Worm (Caenorhabditis elegans) whole organism, late embryonic: ENCODE measurements around the gene sop-2.

ENCODE experiments used
- K02D7.2 ChIP-seq: sonication (generic microtip); optimal IDR thresholded peaks from 2 replicates; lab custom pipeline; 2017; ENCODE audit warnings: mild to moderate bottlenecking, missing genetic modification characterization, missing compliant biosample characterization
- T23F11.4 ChIP-seq: fragments of 200-800 bp; sonication (Bioruptor generic); optimal IDR thresholded peaks from 2 replicates; lab custom pipeline; 2018; ENCODE audit warnings: mild to moderate bottlenecking, missing genetic modification characterization, missing compliant biosample characterization
- ahr-1 ChIP-seq: sonication (generic microtip); optimal IDR thresholded peaks from 2 replicates; lab custom pipeline; 2016; ENCODE audit warnings: missing genetic modification characterization, missing compliant biosample characterization
- ama-1 ChIP-seq: fragments of 150-350 bp; optimal IDR thresholded peaks from 2 replicates; lab custom pipeline; 2014
- ceh-14 ChIP-seq: sonication (generic microtip); optimal IDR thresholded peaks from 2 replicates; lab custom pipeline; 2016; ENCODE audit warnings: missing genotype, missing genetic modification characterization, missing compliant biosample characterization
- ceh-19 ChIP-seq: fragments of 200-800 bp; sonication (Bioruptor generic); optimal IDR thresholded peaks from 2 replicates; lab custom pipeline; 2018; ENCODE audit warnings: mild to moderate bottlenecking, missing genetic modification characterization, missing compliant biosample characterization
- ceh-2 ChIP-seq: sonication (generic microtip); optimal IDR thresholded peaks from 2 replicates; lab custom pipeline; 2016; ENCODE audit warnings: missing genotype, missing genetic modification characterization, missing compliant biosample characterization
- ceh-48 ChIP-seq: sonication (generic microtip); optimal IDR thresholded peaks from 2 replicates; lab custom pipeline; 2016; ENCODE audit warnings: missing genetic modification characterization, inconsistent platforms, missing compliant biosample characterization
- ceh-9 ChIP-seq: sonication (generic microtip); optimal IDR thresholded peaks from 2 replicates; lab custom pipeline; 2016; ENCODE audit warnings: mild to moderate bottlenecking, missing genetic modification characterization, inconsistent platforms, missing compliant biosample characterization
- che-1 ChIP-seq: sonication (generic microtip); optimal IDR thresholded peaks from 2 replicates; lab custom pipeline; 2016; ENCODE audit warnings: mild to moderate bottlenecking, missing genetic modification characterization, missing compliant biosample characterization
- dmd-4 ChIP-seq: sonication (generic microtip); optimal IDR thresholded peaks from 2 replicates; lab custom pipeline; 2016; ENCODE audit warnings: borderline replicate concordance, missing genetic modification characterization, missing compliant biosample characterization
- dve-1 ChIP-seq: sonication (generic microtip); optimal IDR thresholded peaks from 2 replicates; lab custom pipeline; 2017; ENCODE audit warnings: antibody characterized with exemption, mild to moderate bottlenecking, missing genetic modification characterization, missing compliant biosample characterization
- elt-2 ChIP-seq: sonication (generic microtip); optimal IDR thresholded peaks from 2 replicates; lab custom pipeline; 2016; ENCODE audit warnings: missing genetic modification reagents, missing genetic modification characterization, missing compliant biosample characterization
- elt-4 ChIP-seq: sonication (generic microtip); optimal IDR thresholded peaks from 2 replicates; lab custom pipeline; 2016; ENCODE audit warnings: missing genetic modification characterization, missing compliant biosample characterization
- ets-4 ChIP-seq: sonication (generic microtip); optimal IDR thresholded peaks from 2 replicates; lab custom pipeline; 2016; ENCODE audit warnings: missing genetic modification characterization, missing compliant biosample characterization
- eyg-1 ChIP-seq: sonication (generic microtip); optimal IDR thresholded peaks from 2 replicates; lab custom pipeline; 2016; ENCODE audit warnings: missing genotype, missing genetic modification characterization, missing compliant biosample characterization
- fax-1 ChIP-seq: sonication (generic microtip); optimal IDR thresholded peaks from 2 replicates; lab custom pipeline; 2016; ENCODE audit warnings: missing genotype, missing genetic modification characterization, missing compliant biosample characterization
- fkh-6 ChIP-seq: sonication (generic microtip); optimal IDR thresholded peaks from 2 replicates; lab custom pipeline; 2016; ENCODE audit warnings: missing genetic modification characterization, missing compliant biosample characterization
- lim-6 ChIP-seq: sonication (generic microtip); optimal IDR thresholded peaks from 2 replicates; lab custom pipeline; 2016; ENCODE audit warnings: missing genetic modification characterization, missing compliant biosample characterization
- madf-2 ChIP-seq: sonication (generic microtip); optimal IDR thresholded peaks from 2 replicates; lab custom pipeline; 2017; ENCODE audit warnings: missing genetic modification characterization, missing compliant biosample characterization
- mec-3 ChIP-seq: sonication (generic microtip); optimal IDR thresholded peaks from 2 replicates; lab custom pipeline; 2016; ENCODE audit warnings: borderline replicate concordance, missing genetic modification characterization, missing compliant biosample characterization
- nhr-11 ChIP-seq: fragments of 150-350 bp; optimal IDR thresholded peaks from 2 replicates; lab custom pipeline; 2014; ENCODE audit warnings: missing biosample characterization, missing genetic modification characterization
- npax-4 ChIP-seq: sonication (generic microtip); optimal IDR thresholded peaks from 2 replicates; lab custom pipeline; 2016; ENCODE audit warnings: missing genetic modification characterization, missing compliant biosample characterization
- pha-4 ChIP-seq: fragments of 150-350 bp; optimal IDR thresholded peaks from 2 replicates; lab custom pipeline; 2018; ENCODE audit warnings: missing biosample characterization, missing genetic modification reagents, missing genetic modification characterization
- pqm-1 ChIP-seq: sonication (generic microtip); optimal IDR thresholded peaks from 2 replicates; lab custom pipeline; 2016; ENCODE audit warnings: missing genetic modification characterization, missing compliant biosample characterization
- pros-1 ChIP-seq: fragments of 150-350 bp; optimal IDR thresholded peaks from 2 replicates; lab custom pipeline; 2014; ENCODE audit warnings: missing biosample characterization, missing genetic modification reagents, missing genetic modification characterization
- rnt-1 ChIP-seq: sonication (generic microtip); optimal IDR thresholded peaks from 2 replicates; lab custom pipeline; 2016; ENCODE audit warnings: missing genetic modification characterization, missing compliant biosample characterization
- sdc-2 ChIP-seq: sonication (generic microtip); optimal IDR thresholded peaks from 2 replicates; lab custom pipeline; 2016; ENCODE audit warnings: missing genotype, missing genetic modification characterization, missing compliant biosample characterization
- sox-4 ChIP-seq: sonication (generic microtip); optimal IDR thresholded peaks from 2 replicates; lab custom pipeline; 2017; ENCODE audit warnings: mild to moderate bottlenecking, missing genetic modification characterization, inconsistent platforms, missing compliant biosample characterization
- syd-9 ChIP-seq: sonication (generic microtip); optimal IDR thresholded peaks from 2 replicates; lab custom pipeline; 2016; ENCODE audit warnings: mild to moderate bottlenecking, missing genetic modification characterization, moderate library complexity, missing compliant biosample characterization
- tbx-7 ChIP-seq: sonication (generic microtip); optimal IDR thresholded peaks from 2 replicates; lab custom pipeline; 2016; ENCODE audit warnings: missing genotype, missing genetic modification characterization, missing compliant biosample characterization
- ttx-3 ChIP-seq: sonication (generic microtip); optimal IDR thresholded peaks from 2 replicates; lab custom pipeline; 2016; ENCODE audit warnings: missing genetic modification reagents, missing genetic modification characterization, missing compliant biosample characterization
- unc-3 ChIP-seq, 2 experiments: fragments of 200-800 bp in 1 of 2; sonication (Bioruptor generic) in 1 of 2; sonication (generic microtip) in 1 of 2; conservative IDR thresholded peaks in 1 of 2; optimal IDR thresholded peaks in 1 of 2; 2 replicates each; pipeline versions ENCODE4 v1.3.6 to Lab custom; 2016 to 2022; ENCODE audit warnings: missing compliant biosample characterization in 2 of 2, missing genetic modification characterization in 2 of 2, missing genetic modification reagents in 1 of 2
- unc-55 ChIP-seq: sonication (generic microtip); optimal IDR thresholded peaks from 2 replicates; lab custom pipeline; 2017; ENCODE audit warnings: missing biosample characterization, missing genetic modification reagents, missing genetic modification characterization
- zip-5 ChIP-seq: sonication (generic microtip); optimal IDR thresholded peaks from 2 replicates; lab custom pipeline; 2016; ENCODE audit warnings: missing genetic modification characterization, missing compliant biosample characterization
- ztf-16 ChIP-seq: sonication (generic microtip); optimal IDR thresholded peaks from 2 replicates; lab custom pipeline; 2017; ENCODE audit warnings: missing genetic modification characterization, missing compliant biosample characterization

sop-2 gene

ce11 chrII:12324159-12324558, 15.6 kb upstream of the sop-2 start, which contains the start of gene sre-56:
Gene sre-56, plus strand, starts transcription at chrII:12324459.
- TF ChIP-seq lim-6 (tag; lab: Kevin White, UChicago) (no peak), nhr-11 (tag; lab: Kevin White, UChicago) (no peak), ahr-1 (tag; lab: Kevin White, UChicago) (no peak), K02D7.2 (tag; lab: Kevin White, UChicago) (no peak), pha-4 (tag; lab: Kevin White, UChicago) (no peak), sox-4 (tag; lab: Kevin White, UChicago) (no peak), unc-55 (GFP tag; lab: Kevin White, UChicago) (no peak), pqm-1 (no peak), sdc-2 (no peak), ceh-9 (tag; lab: Kevin White, UChicago) (no peak), zip-5 (tag; lab: Kevin White, UChicago) (no peak), fax-1 (tag; lab: Kevin White, UChicago) (no peak), fkh-6 (tag; lab: Kevin White, UChicago) (no peak), ets-4 (tag; lab: Kevin White, UChicago) (no peak), T23F11.4 (GFP tag; lab: Kevin White, UChicago) (no peak)

ce11 chrII:12328994-12329393, 10.8 kb upstream of the sop-2 start, which contains the start of gene sre-55:
Gene sre-55, plus strand, starts transcription at chrII:12329294.
- no peak for TF ChIP-seq fkh-6 (tag; lab: Kevin White, UChicago)
- no peak for TF ChIP-seq dmd-4 (tag; lab: Kevin White, UChicago)
- no peak for TF ChIP-seq zip-5 (tag; lab: Kevin White, UChicago)
- no peak for TF ChIP-seq dve-1 (tag; lab: Kevin White, UChicago)
- TF ChIP-seq unc-3 (GFP tag; conservative IDR thresholded peaks at IDR 0.05; lab: Robert Waterston, UW), result no peak
- TF ChIP-seq unc-3 (tag; optimal IDR thresholded peaks at IDR 0.05; lab: Kevin White, UChicago), result no peak
- TF ChIP-seq elt-4, result no peak
- TF ChIP-seq eyg-1 (tag; lab: Kevin White, UChicago), result no peak
- no peak for TF ChIP-seq pqm-1
- TF ChIP-seq mec-3 (tag; lab: Kevin White, UChicago), result no peak
- TF ChIP-seq, all 69 proteins: peak for 0

ce11 chrII:12332624-12333023, 7.1 kb upstream of the sop-2 start, which contains the start of gene sre-54:
Gene sre-54, plus strand, starts transcription at chrII:12332924.
- no peak for TF ChIP-seq ztf-16 (tag; lab: Kevin White, UChicago)
- TF ChIP-seq che-1, result no peak
- TF ChIP-seq pha-4 (tag; lab: Kevin White, UChicago), result no peak
- no peak for TF ChIP-seq ceh-48 (tag; lab: Kevin White, UChicago)
- no peak for TF ChIP-seq sox-4 (tag; lab: Kevin White, UChicago)
- no peak for TF ChIP-seq elt-2 (tag; lab: Kevin White, UChicago)
- no peak for TF ChIP-seq syd-9 (tag; lab: Kevin White, UChicago)
- no peak for TF ChIP-seq T23F11.4 (GFP tag; lab: Kevin White, UChicago)
- no peak for TF ChIP-seq dve-1 (tag; lab: Kevin White, UChicago)
- TF ChIP-seq rnt-1, result no peak
- TF ChIP-seq ets-4 (tag; lab: Kevin White, UChicago), result no peak

ce11 chrII:12335430-12335829, 4.3 kb upstream of the sop-2 start, which contains the start of gene sre-52:
Gene sre-52, plus strand, starts transcription at chrII:12335730.
- TF ChIP-seq lim-6 (tag; lab: Kevin White, UChicago) (no peak), pros-1 (tag; lab: Kevin White, UChicago) (no peak), madf-2 (tag; lab: Kevin White, UChicago) (no peak), tbx-7 (tag; lab: Kevin White, UChicago) (no peak), ceh-14 (tag; lab: Kevin White, UChicago) (no peak), ama-1 (no peak), elt-2 (tag; lab: Kevin White, UChicago) (no peak), ttx-3 (tag; lab: Kevin White, UChicago) (no peak), npax-4 (tag; lab: Kevin White, UChicago) (no peak), elt-4 (no peak), ceh-19 (GFP tag; lab: Kevin White, UChicago) (no peak), ceh-2 (tag; lab: Kevin White, UChicago) (no peak)
